Fruit fly (Drosophila melanogaster) whole organism, pupa: ENCODE measurements around the gene CG33710.

Source experiments
- CG10348 ChIP-seq: fragments of 200-800 bp; sonication (Bioruptor generic); IDR thresholded peaks from 2 replicates; pipeline ENCODE4 v1.3.6; 2022; ENCODE audit warnings: missing biosample characterization, missing genetic modification characterization
- CG12605 ChIP-seq: fragments of 200-800 bp; sonication (Bioruptor generic); IDR thresholded peaks from 2 replicates; pipeline ENCODE4 v1.3.6; 2022; ENCODE audit warnings: missing biosample characterization, missing genetic modification characterization
- CG13204 ChIP-seq: fragments of 200-800 bp; sonication (Bioruptor generic); optimal IDR thresholded peaks from 2 replicates; lab custom pipeline; 2018; ENCODE audit warnings: missing biosample characterization, mild to moderate bottlenecking, missing genetic modification characterization, moderate library complexity
- CG14655 ChIP-seq: fragments of 200-800 bp; sonication (Bioruptor generic); optimal IDR thresholded peaks from 3 replicates; lab custom pipeline; 2017; ENCODE audit warnings: mild to moderate bottlenecking, missing biosample characterization, missing genetic modification reagents, missing genetic modification characterization
- CG15710 ChIP-seq: fragments of 200-800 bp; sonication (Bioruptor generic); optimal IDR thresholded peaks from 2 replicates; lab custom pipeline; 2018; ENCODE audit warnings: missing biosample characterization, mild to moderate bottlenecking, missing genetic modification characterization, moderate library complexity
- CG17806 ChIP-seq: fragments of 200-800 bp; sonication (Bioruptor generic); optimal IDR thresholded peaks from 2 replicates; lab custom pipeline; 2018; ENCODE audit warnings: missing biosample characterization, mild to moderate bottlenecking, missing genetic modification characterization, moderate library complexity
- CG32121 ChIP-seq: fragments of 200-800 bp; sonication (Bioruptor generic); IDR thresholded peaks from 2 replicates; pipeline ENCODE4 v1.3.6; 2022; ENCODE audit warnings: missing biosample characterization, missing genetic modification characterization
- CG34367 ChIP-seq: fragments of 200-800 bp; sonication (Bioruptor generic); optimal IDR thresholded peaks from 2 replicates; lab custom pipeline; 2018; ENCODE audit warnings: missing biosample characterization, mild to moderate bottlenecking, missing genetic modification characterization
- CG4496 ChIP-seq: fragments of 200-800 bp; sonication (Bioruptor generic); IDR thresholded peaks from 3 replicates; pipeline ENCODE4 v1.3.6; 2022; ENCODE audit warnings: missing biosample characterization, missing genetic modification characterization
- CG8159 ChIP-seq: fragments of 200-800 bp; sonication (Bioruptor generic); optimal IDR thresholded peaks from 3 replicates; lab custom pipeline; 2018; ENCODE audit warnings: missing biosample characterization, mild to moderate bottlenecking, missing genetic modification characterization, moderate library complexity
- CG8301 ChIP-seq: fragments of 200-800 bp; sonication (Bioruptor generic); optimal IDR thresholded peaks from 2 replicates; lab custom pipeline; 2018; ENCODE audit warnings: missing biosample characterization, mild to moderate bottlenecking, missing genetic modification characterization
- CG9948 ChIP-seq: fragments of 200-800 bp; sonication (Bioruptor generic); optimal IDR thresholded peaks from 2 replicates; lab custom pipeline; 2018; ENCODE audit warnings: missing biosample characterization, mild to moderate bottlenecking, missing genetic modification characterization, moderate library complexity
- D1 ChIP-seq: fragments of 200-800 bp; sonication (Bioruptor generic); optimal IDR thresholded peaks from 2 replicates; lab custom pipeline; 2018; ENCODE audit warnings: missing biosample characterization, mild to moderate bottlenecking, missing genetic modification characterization, moderate library complexity
- EcR ChIP-seq: fragments of 200-800 bp; sonication (Bioruptor generic); optimal IDR thresholded peaks from 3 replicates; lab custom pipeline; 2019; ENCODE audit warnings: missing biosample characterization, missing genetic modification characterization, mild to moderate bottlenecking, moderate library complexity, missing genetic modification reagents
- Ets98B ChIP-seq: fragments of 200-800 bp; sonication (Bioruptor generic); IDR thresholded peaks from 2 replicates; pipeline ENCODE4 v1.3.6; 2022; ENCODE audit warnings: missing biosample characterization, missing genetic modification characterization
- Pif1A ChIP-seq: fragments of 200-800 bp; sonication (Bioruptor generic); optimal IDR thresholded peaks from 3 replicates; lab custom pipeline; 2016; ENCODE audit warnings: missing biosample characterization, missing genetic modification characterization
- Pif1B ChIP-seq: fragments of 200-800 bp; sonication (Bioruptor generic); optimal IDR thresholded peaks from 3 replicates; lab custom pipeline; 2016; ENCODE audit warnings: missing biosample characterization, missing genetic modification characterization
- Snoo ChIP-seq: fragments of 200-800 bp; sonication (Bioruptor generic); optimal IDR thresholded peaks from 3 replicates; lab custom pipeline; 2017; ENCODE audit warnings: missing biosample characterization, mild to moderate bottlenecking, missing genetic modification characterization, inconsistent platforms
- fd96Ca ChIP-seq: fragments of 200-800 bp; sonication (Bioruptor generic); IDR thresholded peaks from 3 replicates; pipeline ENCODE4 v1.3.6; 2022; ENCODE audit warnings: missing biosample characterization, missing genetic modification characterization
- gl ChIP-seq: fragments of 200-800 bp; sonication (Bioruptor generic); optimal IDR thresholded peaks from 2 replicates; lab custom pipeline; 2018; ENCODE audit warnings: missing biosample characterization, mild to moderate bottlenecking, missing genetic modification characterization
- rn ChIP-seq: fragments of 200-800 bp; sonication (Bioruptor generic); IDR thresholded peaks from 2 replicates; pipeline ENCODE4 v1.3.6; 2022; ENCODE audit warnings: missing biosample characterization, missing genetic modification characterization

Gene CG33710

dm6 chr3L:19910054-19910414 is 42.6 kb downstream of the CG33710 start, which contains the start of the genes Mi-2 and Prp3:
TSS of gene Mi-2 (minus strand) at chr3L:19910215.
TSS of gene Prp3 (plus strand) at chr3L:19910300.
- TF ChIP-seq Snoo (tag; lab: Kevin White, UChicago): peak; percentile 21
- TF ChIP-seq CG32121 (GFP tag; lab: Robert Waterston, UW): no peak
- peak; percentile 10 for TF ChIP-seq CG15710 (tag; lab: Kevin White, UChicago)
- peak; percentile 20; the same call in 1 of the 2 replicates for TF ChIP-seq Ets98B (GFP tag; lab: Robert Waterston, UW)
- TF ChIP-seq gl: no peak

dm6 chr3L:19909234-19910053 is 43.1 kb downstream of the CG33710 start:
- TF ChIP-seq CG13204 (GFP tag; lab: Kevin White, UChicago): no peak
- peak; percentile 16 for TF ChIP-seq CG8159
- TF ChIP-seq, all 21 proteins: peak for 1

dm6 chr3L:19908201-19909127 is 44.1 kb downstream of the CG33710 start:
- TF ChIP-seq CG17806 (tag; lab: Kevin White, UChicago) (no peak), rn (GFP tag; lab: Robert Waterston, UW) (no peak), CG4496 (GFP tag; lab: Robert Waterston, UW) (peak; percentile 19; the same call in 1 of the 3 replicates), fd96Ca (no peak), EcR (peak; percentile 18), CG12605 (GFP tag; lab: Robert Waterston, UW) (peak; percentile 7; the same call in 1 of the 2 replicates), gl (no peak), Ets98B (GFP tag; lab: Robert Waterston, UW) (peak; percentile 28; the same call in 1 of the 2 replicates), CG10348 (GFP tag; lab: Robert Waterston, UW) (no peak), CG8301 (tag; lab: Kevin White, UChicago) (no peak), CG32121 (GFP tag; lab: Robert Waterston, UW) (peak; percentile 62; the same call in 1 of the 2 replicates), D1 (tag; lab: Kevin White, UChicago) (no peak), Pif1A (GFP tag; lab: Kevin White, UChicago) (no peak)

dm6 chr3L:19907706-19908070 is 44.9 kb downstream of the CG33710 start:
- TF ChIP-seq fd96Ca: no peak
- no peak for TF ChIP-seq CG8301 (tag; lab: Kevin White, UChicago)
- peak; percentile 29; the same call in 1 of the 3 replicates for TF ChIP-seq CG4496 (GFP tag; lab: Robert Waterston, UW)

dm6 chr3L:19906780-19907705 is 45.5 kb downstream of the CG33710 start:
- TF ChIP-seq CG8301 (tag; lab: Kevin White, UChicago): no peak
- no peak for TF ChIP-seq gl
- no peak for TF ChIP-seq Snoo (tag; lab: Kevin White, UChicago)
- no peak for TF ChIP-seq CG12605 (GFP tag; lab: Robert Waterston, UW)
- no peak for TF ChIP-seq CG17806 (tag; lab: Kevin White, UChicago)
- TF ChIP-seq fd96Ca: no peak
- TF ChIP-seq CG8159: no peak
- no peak for TF ChIP-seq CG32121 (GFP tag; lab: Robert Waterston, UW)
- TF ChIP-seq CG15710 (tag; lab: Kevin White, UChicago): no peak
- TF ChIP-seq D1 (tag; lab: Kevin White, UChicago): no peak
- no peak for TF ChIP-seq CG10348 (GFP tag; lab: Robert Waterston, UW)
- no peak for TF ChIP-seq CG13204 (GFP tag; lab: Kevin White, UChicago)

dm6 chr3L:19906148-19906752 is 46.3 kb downstream of the CG33710 start:
- no peak for TF ChIP-seq rn (GFP tag; lab: Robert Waterston, UW)
- TF ChIP-seq CG12605 (GFP tag; lab: Robert Waterston, UW): 0 out of 2 replicates have a peak, but pooled peaks have one; percentile 36
- TF ChIP-seq, all 21 proteins: peak for 1

dm6 chr3L:19905427-19905826 is 47.2 kb downstream of the CG33710 start:
- TF ChIP-seq CG13204 (GFP tag; lab: Kevin White, UChicago) (no peak), fd96Ca (peak; percentile 41; the same call in 1 of the 3 replicates), CG4496 (GFP tag; lab: Robert Waterston, UW) (peak; percentile 65; the same call in 2 of the 3 replicates), Pif1A (GFP tag; lab: Kevin White, UChicago) (peak; percentile 28), CG32121 (GFP tag; lab: Robert Waterston, UW) (no peak), CG34367 (no peak), CG9948 (tag; lab: Kevin White, UChicago) (no peak), rn (GFP tag; lab: Robert Waterston, UW) (no peak), Snoo (tag; lab: Kevin White, UChicago) (no peak), EcR (no peak), CG15710 (tag; lab: Kevin White, UChicago) (peak; percentile 8), Ets98B (GFP tag; lab: Robert Waterston, UW) (0 out of 2 replicates have a peak, but pooled peaks have one; percentile 29), CG14655 (no peak), CG8301 (tag; lab: Kevin White, UChicago) (no peak), CG10348 (GFP tag; lab: Robert Waterston, UW) (no peak), CG12605 (GFP tag; lab: Robert Waterston, UW) (peak; percentile 11; the same call in 1 of the 2 replicates), D1 (tag; lab: Kevin White, UChicago) (no peak), gl (no peak), CG8159 (peak; percentile 32), CG17806 (tag; lab: Kevin White, UChicago) (no peak), Pif1B (peak; percentile 16)
